Fruit fly (Drosophila melanogaster): ENCODE measurements around the gene CG43702.

dm6 chr3L:21334999-21335631 lies 36.6 kb downstream of the CG43702 start, which contains the start of gene Tsr1:
- TF ChIP-seq tj (GFP tag; optimal IDR thresholded peaks at IDR 0.05) (no peak), cic (GFP tag; optimal IDR thresholded peaks at IDR 0.05) (no peak), Crg-1 (GFP tag; optimal IDR thresholded peaks at IDR 0.05) (no peak), CG14711 (tag; optimal IDR thresholded peaks at IDR 0.05) (no peak), CG12768 (GFP tag; optimal IDR thresholded peaks at IDR 0.05) (no peak), kay (GFP tag; ENCODE audit: borderline replicate concordance) (no peak)
